Worm (Caenorhabditis elegans) whole organism, L3 larva: ENCODE results near the gene gdi-1.

Source experiments
- R02D3.7 ChIP-seq: fragments of 150-350 bp; optimal IDR thresholded peaks from 2 replicates; lab custom pipeline; 2014; ENCODE audit warnings: missing biosample characterization, missing genetic modification characterization
- ZK546.5 ChIP-seq: sonication (generic microtip); optimal IDR thresholded peaks from 2 replicates; lab custom pipeline; 2017; ENCODE audit warnings: missing biosample characterization, missing genetic modification characterization
- aly-2 ChIP-seq: fragments of 150-350 bp; optimal IDR thresholded peaks from 2 replicates; lab custom pipeline; 2014; ENCODE audit warnings: missing biosample characterization, missing genetic modification characterization
- ama-1 ChIP-seq: fragments of 150-350 bp; optimal IDR thresholded peaks from 2 replicates; lab custom pipeline; 2018
- ceh-16 ChIP-seq: sonication (generic microtip); optimal IDR thresholded peaks from 2 replicates; lab custom pipeline; 2017; ENCODE audit warnings: missing biosample characterization, missing genetic modification characterization
- ceh-28 ChIP-seq: fragments of 150-350 bp; optimal IDR thresholded peaks from 2 replicates; lab custom pipeline; 2014; ENCODE audit warnings: missing biosample characterization, missing genetic modification reagents, missing genetic modification characterization
- ceh-82 ChIP-seq: fragments of 150-350 bp; optimal IDR thresholded peaks from 2 replicates; lab custom pipeline; 2014; ENCODE audit warnings: missing biosample characterization, missing genetic modification characterization
- ceh-9 ChIP-seq: sonication (generic microtip); optimal IDR thresholded peaks from 2 replicates; lab custom pipeline; 2018; ENCODE audit warnings: missing biosample characterization, missing genetic modification characterization
- daf-12 ChIP-seq: fragments of 150-350 bp; optimal IDR thresholded peaks from 2 replicates; lab custom pipeline; 2014; ENCODE audit warnings: missing biosample characterization, missing genetic modification reagents, missing genetic modification characterization
- egl-27 ChIP-seq: sonication (generic microtip); optimal IDR thresholded peaks from 4 replicates; lab custom pipeline; 2017; ENCODE audit warnings: missing biosample characterization, missing genetic modification reagents, missing genetic modification characterization
- egl-5 ChIP-seq: fragments of 150-350 bp; optimal IDR thresholded peaks from 2 replicates; lab custom pipeline; 2017; ENCODE audit warnings: missing biosample characterization, missing genetic modification reagents, missing genetic modification characterization, inconsistent platforms
- elt-1 ChIP-seq: fragments of 150-350 bp; optimal IDR thresholded peaks from 2 replicates; lab custom pipeline; 2014; ENCODE audit warnings: missing biosample characterization, missing genetic modification characterization
- elt-2 ChIP-seq: sonication (generic microtip); optimal IDR thresholded peaks from 2 replicates; lab custom pipeline; 2016; ENCODE audit warnings: missing genetic modification reagents, mild to moderate bottlenecking, missing genetic modification characterization, missing compliant biosample characterization
- elt-3 ChIP-seq, 3 experiments: fragments of 150-350 bp in 1 of 3; sonication (generic microtip) in 2 of 3; optimal IDR thresholded peaks; 2 replicates in 2 of 3; 4 replicates in 1 of 3; lab custom pipeline; 2014 to 2017; ENCODE audit warnings: missing biosample characterization in 3 of 3, missing genetic modification characterization in 3 of 3
- eor-1 ChIP-seq, 2 experiments: fragments of 150-350 bp; optimal IDR thresholded peaks; 2 replicates each; lab custom pipeline; 2014 to 2018; ENCODE audit warnings: missing biosample characterization in 2 of 2, missing genetic modification characterization in 2 of 2
- fkh-10 ChIP-seq: sonication (generic microtip); optimal IDR thresholded peaks from 2 replicates; lab custom pipeline; 2017; ENCODE audit warnings: missing biosample characterization, missing genetic modification reagents, missing genetic modification characterization
- fkh-2 ChIP-seq: fragments of 150-350 bp; optimal IDR thresholded peaks from 2 replicates; lab custom pipeline; 2014; ENCODE audit warnings: missing biosample characterization, missing genetic modification reagents, missing genetic modification characterization
- fos-1 ChIP-seq: fragments of 150-350 bp; optimal IDR thresholded peaks from 2 replicates; lab custom pipeline; 2014; ENCODE audit warnings: missing biosample characterization, missing genetic modification characterization
- hmg-11 ChIP-seq: sonication (generic microtip); optimal IDR thresholded peaks from 2 replicates; lab custom pipeline; 2016; ENCODE audit warnings: missing genetic modification characterization, missing compliant biosample characterization
- jun-1 ChIP-seq: fragments of 150-350 bp; optimal IDR thresholded peaks from 2 replicates; lab custom pipeline; 2014; ENCODE audit warnings: missing biosample characterization, missing genetic modification reagents, missing genetic modification characterization
- lin-15B ChIP-seq: fragments of 150-350 bp; optimal IDR thresholded peaks from 2 replicates; lab custom pipeline; 2014; ENCODE audit warnings: missing biosample characterization, missing genetic modification characterization
- lin-39 ChIP-seq: fragments of 150-350 bp; optimal IDR thresholded peaks from 2 replicates; lab custom pipeline; 2018; ENCODE audit warnings: missing biosample characterization, missing genetic modification reagents, missing genetic modification characterization
- lsy-12 ChIP-seq: sonication (generic microtip); optimal IDR thresholded peaks from 2 replicates; lab custom pipeline; 2016; ENCODE audit warnings: mild to moderate bottlenecking, missing genetic modification characterization, missing compliant biosample characterization
- mdl-1 ChIP-seq: fragments of 150-350 bp; optimal IDR thresholded peaks from 2 replicates; lab custom pipeline; 2014; ENCODE audit warnings: missing biosample characterization, missing genetic modification characterization
- mml-1 ChIP-seq: fragments of 150-350 bp; sonication (generic microtip); optimal IDR thresholded peaks from 3 replicates; lab custom pipeline; 2014; ENCODE audit warnings: missing biosample characterization, missing genetic modification characterization
- nfya-1 ChIP-seq: sonication (generic microtip); optimal IDR thresholded peaks from 2 replicates; lab custom pipeline; 2017; ENCODE audit warnings: missing genetic modification characterization, mild to moderate bottlenecking, missing compliant biosample characterization, antibody characterized with exemption, moderate library complexity; ENCODE audit not compliant: insufficient read depth
- nhr-11 ChIP-seq: fragments of 150-350 bp; optimal IDR thresholded peaks from 2 replicates; lab custom pipeline; 2014; ENCODE audit warnings: missing biosample characterization, missing genetic modification characterization
- nhr-12 ChIP-seq: fragments of 150-350 bp; optimal IDR thresholded peaks from 2 replicates; lab custom pipeline; 2014; ENCODE audit warnings: missing biosample characterization, missing genetic modification characterization
- nhr-23 ChIP-seq: fragments of 150-350 bp; optimal IDR thresholded peaks from 2 replicates; lab custom pipeline; 2014; ENCODE audit warnings: missing biosample characterization, missing genetic modification reagents, missing genetic modification characterization
- nhr-237 ChIP-seq: fragments of 150-350 bp; optimal IDR thresholded peaks from 2 replicates; lab custom pipeline; 2014; ENCODE audit warnings: missing biosample characterization, missing genetic modification characterization
- nhr-25 ChIP-seq: sonication (generic microtip); optimal IDR thresholded peaks from 2 replicates; lab custom pipeline; 2017; ENCODE audit warnings: missing biosample characterization, missing genetic modification characterization
- nhr-28 ChIP-seq: fragments of 150-350 bp; optimal IDR thresholded peaks from 2 replicates; lab custom pipeline; 2014; ENCODE audit warnings: missing biosample characterization, missing genetic modification characterization
- nhr-43 ChIP-seq: sonication (generic microtip); optimal IDR thresholded peaks from 2 replicates; lab custom pipeline; 2016; ENCODE audit warnings: mild to moderate bottlenecking, missing genetic modification characterization, missing compliant biosample characterization; ENCODE audit not compliant: poor library complexity, severe bottlenecking
- nhr-67 ChIP-seq: fragments of 150-350 bp; optimal IDR thresholded peaks from 2 replicates; lab custom pipeline; 2014; ENCODE audit warnings: missing biosample characterization, missing genetic modification characterization
- nhr-76 ChIP-seq: fragments of 150-350 bp; sonication (generic microtip); optimal IDR thresholded peaks from 5 replicates; lab custom pipeline; 2014; ENCODE audit warnings: missing biosample characterization, missing genetic modification characterization
- nhr-77 ChIP-seq: fragments of 150-350 bp; optimal IDR thresholded peaks from 2 replicates; lab custom pipeline; 2014; ENCODE audit warnings: missing biosample characterization, missing genetic modification characterization
- pha-4 ChIP-seq: fragments of 150-350 bp; optimal IDR thresholded peaks from 2 replicates; lab custom pipeline; 2014; ENCODE audit warnings: missing biosample characterization, missing genetic modification reagents, missing genetic modification characterization
- pqm-1 ChIP-seq: fragments of 150-350 bp; optimal IDR thresholded peaks from 2 replicates; lab custom pipeline; 2017; ENCODE audit warnings: missing biosample characterization, missing genetic modification characterization, inconsistent platforms
- sea-2 ChIP-seq: fragments of 150-350 bp; sonication (generic microtip); optimal IDR thresholded peaks from 4 replicates; lab custom pipeline; 2014; ENCODE audit warnings: missing biosample characterization, missing genetic modification reagents, missing genetic modification characterization
- skn-1 ChIP-seq: fragments of 150-350 bp; optimal IDR thresholded peaks from 2 replicates; lab custom pipeline; 2014; ENCODE audit warnings: missing biosample characterization, missing genetic modification characterization
- snpc-4 ChIP-seq: fragments of 150-350 bp; optimal IDR thresholded peaks from 2 replicates; lab custom pipeline; 2014; ENCODE audit warnings: missing biosample characterization, missing genetic modification characterization
- tbx-2 ChIP-seq: sonication (generic microtip); optimal IDR thresholded peaks from 2 replicates; lab custom pipeline; 2016; ENCODE audit warnings: mild to moderate bottlenecking, missing genetic modification characterization, missing compliant biosample characterization
- unc-39 ChIP-seq: sonication (generic microtip); optimal IDR thresholded peaks from 4 replicates; lab custom pipeline; 2017; ENCODE audit warnings: missing biosample characterization, missing genetic modification characterization
- unc-62 ChIP-seq: fragments of 150-350 bp; sonication (generic microtip); optimal IDR thresholded peaks from 4 replicates; lab custom pipeline; 2014; ENCODE audit warnings: missing biosample characterization, missing genetic modification reagents, missing genetic modification characterization
- zag-1 ChIP-seq: fragments of 150-350 bp; optimal IDR thresholded peaks from 2 replicates; lab custom pipeline; 2014; ENCODE audit warnings: missing biosample characterization, missing genetic modification characterization
- ztf-11 ChIP-seq: fragments of 150-350 bp; optimal IDR thresholded peaks from 2 replicates; lab custom pipeline; 2014; ENCODE audit warnings: missing biosample characterization, missing genetic modification characterization
- ztf-4 ChIP-seq: fragments of 150-350 bp; optimal IDR thresholded peaks from 2 replicates; lab custom pipeline; 2014; ENCODE audit warnings: missing biosample characterization, missing genetic modification characterization

The gdi-1 gene

DNA sequence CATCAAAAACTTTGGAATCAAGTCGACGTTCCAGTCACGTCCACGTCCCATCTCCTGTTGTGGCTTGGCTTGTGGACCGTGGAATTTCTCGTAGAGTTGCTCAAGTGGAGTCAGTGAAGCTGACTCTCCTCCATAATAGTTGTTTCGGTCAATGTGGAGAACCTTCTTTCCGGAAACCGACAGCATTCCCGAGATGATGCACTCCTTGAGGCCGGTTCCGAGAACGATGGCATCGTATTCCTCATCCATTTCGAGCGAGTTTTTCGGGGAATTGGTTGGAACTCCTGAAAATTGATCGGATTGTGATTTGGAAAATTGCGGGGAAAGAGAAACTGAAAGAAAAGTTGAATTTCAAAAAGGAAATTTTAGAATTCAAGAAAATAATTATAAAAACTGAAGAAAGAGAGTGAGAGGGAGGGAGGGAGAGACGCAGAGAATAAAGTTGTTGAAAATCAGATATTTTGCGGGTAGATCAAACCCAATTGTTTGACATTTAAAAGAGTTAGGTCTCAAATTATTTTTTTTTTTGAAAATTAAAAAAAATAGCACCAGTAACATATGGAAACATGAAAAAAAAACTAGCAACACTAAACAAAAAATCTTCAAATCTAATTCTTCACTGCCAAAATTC, at the start of gene gdi-1:
Gene gdi-1 (minus strand): TSS at position 286 of the 631 bp plus-strand sequence.
- TF ChIP-seq nhr-43 (no peak), fos-1 (no peak), nhr-23 (tag; lab: Kevin White, UChicago) (peak; percentile 4), elt-3 (tag; optimal IDR thresholded peaks at IDR 0.05; lab: Kevin White, UChicago) (no peak), nhr-25 (tag; lab: Kevin White, UChicago) (no peak), ztf-11 (no peak), ama-1 (lab: Kevin White, UChicago) (peak; percentile 79), nhr-11 (tag; lab: Kevin White, UChicago) (no peak)

DNA sequence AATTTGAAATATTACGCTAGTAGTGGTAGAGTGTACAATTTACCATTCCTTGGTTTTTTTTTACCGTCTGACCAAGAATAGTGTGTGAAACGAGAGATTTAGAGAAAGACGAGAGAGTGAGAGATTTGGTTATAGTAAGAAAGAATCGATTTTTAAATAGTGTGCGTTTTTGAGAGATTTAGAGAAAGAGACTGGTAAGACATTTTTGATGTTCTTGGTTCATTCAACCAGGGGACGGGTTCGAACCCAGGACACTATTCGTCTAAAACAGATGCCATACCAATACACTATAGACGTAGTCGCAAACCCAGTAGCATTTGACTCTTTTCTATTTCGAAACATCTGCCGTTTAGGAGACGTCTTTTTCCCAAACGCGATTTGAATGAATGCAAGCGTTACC, 45.4 kb upstream of the gdi-1 start:
- TF ChIP-seq hmg-11 (tag; lab: Kevin White, UChicago) (peak; percentile 96), jun-1 (tag; lab: Kevin White, UChicago) (peak; percentile 36), mml-1 (tag; lab: Kevin White, UChicago) (no peak), lin-39 (tag; lab: Kevin White, UChicago) (peak; percentile 85), daf-12 (tag; lab: Kevin White, UChicago) (no peak), elt-2 (peak; percentile 31), eor-1 (tag; optimal IDR thresholded peaks at IDR 0.05; lab: Kevin White, UChicago) (no peak), elt-3 (tag; optimal IDR thresholded peaks at IDR 0.05; lab: Kevin White, UChicago) (no peak), nhr-28 (no peak), nhr-43 (peak; percentile 94), nhr-67 (peak; percentile 14), ztf-11 (no peak), ceh-28 (tag; lab: Kevin White, UChicago) (peak; percentile 91), nhr-11 (tag; lab: Kevin White, UChicago) (no peak), pqm-1 (tag; lab: Kevin White, UChicago) (no peak), fkh-2 (tag; lab: Kevin White, UChicago) (no peak), fos-1 (peak; percentile 69), egl-27 (tag; lab: Kevin White, UChicago) (peak; percentile 64), zag-1 (tag; lab: Kevin White, UChicago) (peak; percentile 5), nhr-237 (no peak), R02D3.7 (tag; lab: Kevin White, UChicago) (peak; percentile 68), skn-1 (tag; lab: Kevin White, UChicago) (peak; percentile 30), lsy-12 (tag; lab: Kevin White, UChicago) (no peak), egl-5 (tag; lab: Kevin White, UChicago) (peak; percentile 48), nhr-76 (no peak), ama-1 (lab: Kevin White, UChicago) (peak; percentile 13), nhr-23 (tag; lab: Kevin White, UChicago) (peak; percentile 81), nhr-12 (tag; lab: Kevin White, UChicago) (no peak), sea-2 (GFP tag; lab: Kevin White, UChicago) (no peak), pha-4 (tag; lab: Kevin White, UChicago) (peak; percentile 23), unc-39 (tag; lab: Kevin White, UChicago) (no peak), mdl-1 (tag; lab: Kevin White, UChicago) (no peak), fkh-10 (GFP tag; lab: Kevin White, UChicago) (no peak), nhr-77 (peak; percentile 12), ceh-16 (tag; lab: Kevin White, UChicago) (no peak), ceh-9 (tag; lab: Kevin White, UChicago) (no peak), ztf-4 (tag; lab: Kevin White, UChicago) (no peak), tbx-2 (peak; percentile 89), snpc-4 (tag; lab: Kevin White, UChicago) (peak; percentile 73), aly-2 (tag; lab: Kevin White, UChicago) (peak; percentile 43), lin-15B (tag; lab: Kevin White, UChicago) (peak; percentile 53), elt-1 (tag; lab: Kevin White, UChicago) (no peak), nfya-1 (tag; lab: Kevin White, UChicago) (peak; percentile 76), unc-62 (GFP tag; lab: Kevin White, UChicago) (peak; percentile 59), nhr-25 (tag; lab: Kevin White, UChicago) (peak; percentile 87), ZK546.5 (tag; lab: Kevin White, UChicago) (no peak), ceh-82 (tag; lab: Kevin White, UChicago) (peak; percentile 76)
